Worm (Caenorhabditis elegans): Measurements from ENCODE around the gene srx-56.

- TF ChIP-seq ztf-23 (GFP tag; IDR thresholded peaks at IDR 0.05) (no peak), med-1 (GFP tag; optimal IDR thresholded peaks at IDR 0.05; ENCODE audit: insufficient read depth) (no peak), flt-1 (GFP tag; IDR thresholded peaks at IDR 0.05) (no peak), cog-1 (tag; optimal IDR thresholded peaks at IDR 0.05) (no peak), ref-1 (GFP tag; conservative IDR thresholded peaks at IDR 0.05) (no peak), ztf-29 (GFP tag; IDR thresholded peaks at IDR 0.05) (no peak), klf-2 (GFP tag; conservative IDR thresholded peaks at IDR 0.05) (no peak), T22C8.4 (GFP tag; IDR thresholded peaks at IDR 0.05) (no peak), tab-1 (GFP tag; IDR thresholded peaks at IDR 0.05) (no peak)
Observed at ce11 chrV:7343522-7343921, 30.7 kb upstream of the srx-56 start, which contains the start of gene srh-244.
